Fruit fly (Drosophila melanogaster): Measurements from ENCODE around the gene CG5958.
A peak's percentile ranks its signal among the peaks of the same experiment; 100 is the strongest.

The CG5958 gene

dm6 chr2L:7387813-7388558 lies 45.3 kb downstream of the CG5958 start, which contains the start of the genes CG5149 and gudu (continued):
- TF ChIP-seq run (tag; optimal IDR thresholded peaks at IDR 0.05) = no peak
- TF ChIP-seq slp2 (GFP tag; optimal IDR thresholded peaks at IDR 0.05) = no peak
- no peak for TF ChIP-seq danr (GFP tag; IDR thresholded peaks at IDR 0.05)
- TF ChIP-seq bab2 (GFP tag; optimal IDR thresholded peaks at IDR 0.05) = no peak
- no peak for TF ChIP-seq tio (GFP tag; optimal IDR thresholded peaks at IDR 0.05)
- no peak for TF ChIP-seq C15 (GFP tag; IDR thresholded peaks at IDR 0.05)
- TF ChIP-seq CG12769 (tag; optimal IDR thresholded peaks at IDR 0.05) = no peak
- no peak for TF ChIP-seq CG3995 (GFP tag; optimal IDR thresholded peaks at IDR 0.05)
- no peak for TF ChIP-seq fru (optimal IDR thresholded peaks at IDR 0.05)
- peak; percentile 57 for TF ChIP-seq CG2712 (tag; optimal IDR thresholded peaks at IDR 0.05)
- TF ChIP-seq eve (GFP tag; optimal IDR thresholded peaks at IDR 0.05) = no peak
- TF ChIP-seq ems (GFP tag; optimal IDR thresholded peaks at IDR 0.05) = peak; percentile 0
- TF ChIP-seq Hand (GFP tag; optimal IDR thresholded peaks at IDR 0.05) = no peak
- TF ChIP-seq Dad (GFP tag; optimal IDR thresholded peaks at IDR 0.05) = no peak
- TF ChIP-seq zfh2 (GFP tag; optimal IDR thresholded peaks at IDR 0.05) = no peak
- peak; percentile 21 for TF ChIP-seq CG8290 (GFP tag; optimal IDR thresholded peaks at IDR 0.05)
- no peak for TF ChIP-seq CG8290 (tag; optimal IDR thresholded peaks at IDR 0.05)
- TF ChIP-seq CG14965 (GFP tag; optimal IDR thresholded peaks at IDR 0.05; ENCODE audit: borderline replicate concordance) = no peak
- peak; percentile 57 for TF ChIP-seq Hmr (GFP tag; optimal IDR thresholded peaks at IDR 0.05)
- no peak for TF ChIP-seq CG7271 (tag; optimal IDR thresholded peaks at IDR 0.05)
- TF ChIP-seq tna (GFP tag; IDR thresholded peaks at IDR 0.05; ENCODE audit: partially characterized antibody) = peak; percentile 71
- no peak for TF ChIP-seq CG10431 (GFP tag; optimal IDR thresholded peaks at IDR 0.05)
- no peak for TF ChIP-seq mam (GFP tag; optimal IDR thresholded peaks at IDR 0.05)
- no peak for TF ChIP-seq CG5953 (GFP tag; IDR thresholded peaks at IDR 0.05)
- TF ChIP-seq az2 (GFP tag; optimal IDR thresholded peaks at IDR 0.05) = no peak
- TF ChIP-seq dmrt11E (tag; optimal IDR thresholded peaks at IDR 0.05) = no peak
- no peak for TF ChIP-seq fd3F (GFP tag; optimal IDR thresholded peaks at IDR 0.05)
- TF ChIP-seq nerfin-2 (GFP tag; IDR thresholded peaks at IDR 0.05; ENCODE audit: partially characterized antibody) = peak; percentile 77
- TF ChIP-seq CG8924 (tag; optimal IDR thresholded peaks at IDR 0.05) = no peak
- TF ChIP-seq dati (GFP tag; IDR thresholded peaks at IDR 0.05) = no peak
- TF ChIP-seq maf-S (GFP tag; optimal IDR thresholded peaks at IDR 0.05) = no peak
- TF ChIP-seq CG6272 (GFP tag; IDR thresholded peaks at IDR 0.05) = peak; percentile 41; the same call in 1 of the 2 replicates
- TF ChIP-seq CG17385 (GFP tag; optimal IDR thresholded peaks at IDR 0.05) = no peak
- TF ChIP-seq Hsf (GFP tag; optimal IDR thresholded peaks at IDR 0.05) = no peak
- no peak for TF ChIP-seq Tbp (GFP tag; optimal IDR thresholded peaks at IDR 0.05)
- peak; percentile 94 for TF ChIP-seq pita (GFP tag; optimal IDR thresholded peaks at IDR 0.05)
- TF ChIP-seq amos (GFP tag; IDR thresholded peaks at IDR 0.05; ENCODE audit: partially characterized antibody) = peak; percentile 95
- TF ChIP-seq CG5180 (GFP tag; optimal IDR thresholded peaks at IDR 0.05) = no peak
- no peak for TF ChIP-seq CG10147 (GFP tag; optimal IDR thresholded peaks at IDR 0.05)
- peak; percentile 40 for TF ChIP-seq pros (GFP tag; optimal IDR thresholded peaks at IDR 0.05)
- 0 out of 2 replicates have a peak, but pooled peaks have one; percentile 23 for TF ChIP-seq CG14441 (GFP tag; IDR thresholded peaks at IDR 0.05)
- peak; percentile 47 for TF ChIP-seq CG2116 (GFP tag; optimal IDR thresholded peaks at IDR 0.05)
- no peak for TF ChIP-seq sens-2 (GFP tag; IDR thresholded peaks at IDR 0.05)
- TF ChIP-seq Adf1 (GFP tag; IDR thresholded peaks at IDR 0.05) = no peak
- TF ChIP-seq ftz-f1 (GFP tag; optimal IDR thresholded peaks at IDR 0.05) = no peak
- TF ChIP-seq CG15514 (GFP tag; optimal IDR thresholded peaks at IDR 0.05) = peak; percentile 65
- TF ChIP-seq al (GFP tag; IDR thresholded peaks at IDR 0.05) = no peak
- peak; percentile 87 for TF ChIP-seq Med (GFP tag)
- TF ChIP-seq CG8281 (tag; optimal IDR thresholded peaks at IDR 0.05) = no peak
- no peak for TF ChIP-seq Fer2 (tag; optimal IDR thresholded peaks at IDR 0.05)
- peak; percentile 7 for TF ChIP-seq lilli (GFP tag; optimal IDR thresholded peaks at IDR 0.05)
